Fruit fly (Drosophila melanogaster) whole organism, larva: ENCODE results near the gene SdicB.
"Not testable (repeated sequence)": the region's sequence is repeated elsewhere in the genome, so short reads cannot be mapped to it uniquely, and the experiment has no call there.

Experiments used
- noc ChIP-seq: fragments of 200-800 bp; sonication (Bioruptor generic); optimal IDR thresholded peaks from 3 replicates; lab custom pipeline; 2019; ENCODE audit warnings: missing biosample characterization, mild to moderate bottlenecking, missing genetic modification characterization, moderate library complexity

The SdicB gene

DNA sequence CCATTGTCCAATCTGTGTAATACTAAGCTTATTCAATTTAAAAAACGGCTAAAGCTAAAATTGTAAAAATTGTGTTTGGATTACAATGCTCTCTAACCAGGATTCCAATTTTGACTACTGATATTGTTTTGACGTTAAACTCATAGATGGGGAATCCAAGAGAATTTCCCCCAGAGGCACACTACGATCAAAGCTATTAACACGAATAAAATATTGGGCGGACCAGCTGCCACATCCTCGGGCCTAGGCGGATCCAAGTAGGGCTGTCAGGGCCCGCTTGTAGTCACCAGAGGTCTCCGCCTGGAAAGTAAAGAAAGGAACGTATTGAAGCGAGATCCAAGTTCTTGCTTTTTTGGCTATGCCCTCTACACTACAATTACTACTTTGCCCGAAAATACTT, at the start of gene SdicB:
Gene SdicB, minus strand, starts transcription at position 101 of the 400 bp plus-strand sequence.
- TF ChIP-seq noc (tag; lab: Kevin White, UChicago), result not testable (repeated sequence)

DNA sequence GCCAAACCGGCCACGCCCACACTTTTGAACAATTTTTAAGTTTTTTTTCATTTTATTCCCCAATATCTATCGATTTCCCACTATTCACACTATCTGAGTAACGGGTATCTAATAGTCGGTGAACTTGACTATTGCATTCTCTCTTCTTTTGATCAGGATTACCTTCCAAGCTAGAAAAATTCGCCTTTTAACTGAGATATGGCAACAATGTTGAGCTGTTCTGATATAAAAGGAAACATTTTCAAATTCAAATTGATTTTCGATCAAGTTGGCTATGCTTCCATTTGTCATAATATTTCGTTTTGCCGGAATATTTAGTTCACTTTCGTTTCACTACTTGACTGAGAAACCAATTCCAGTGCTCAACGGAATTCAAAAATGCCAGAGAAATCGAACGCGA, 49.5 kb upstream of the SdicB start, which contains the start of gene CG42577:
Gene CG42577, plus strand, starts transcription at position 301 of the 400 bp plus-strand sequence.
- not testable (repeated sequence) for TF ChIP-seq noc (tag; lab: Kevin White, UChicago)

DNA sequence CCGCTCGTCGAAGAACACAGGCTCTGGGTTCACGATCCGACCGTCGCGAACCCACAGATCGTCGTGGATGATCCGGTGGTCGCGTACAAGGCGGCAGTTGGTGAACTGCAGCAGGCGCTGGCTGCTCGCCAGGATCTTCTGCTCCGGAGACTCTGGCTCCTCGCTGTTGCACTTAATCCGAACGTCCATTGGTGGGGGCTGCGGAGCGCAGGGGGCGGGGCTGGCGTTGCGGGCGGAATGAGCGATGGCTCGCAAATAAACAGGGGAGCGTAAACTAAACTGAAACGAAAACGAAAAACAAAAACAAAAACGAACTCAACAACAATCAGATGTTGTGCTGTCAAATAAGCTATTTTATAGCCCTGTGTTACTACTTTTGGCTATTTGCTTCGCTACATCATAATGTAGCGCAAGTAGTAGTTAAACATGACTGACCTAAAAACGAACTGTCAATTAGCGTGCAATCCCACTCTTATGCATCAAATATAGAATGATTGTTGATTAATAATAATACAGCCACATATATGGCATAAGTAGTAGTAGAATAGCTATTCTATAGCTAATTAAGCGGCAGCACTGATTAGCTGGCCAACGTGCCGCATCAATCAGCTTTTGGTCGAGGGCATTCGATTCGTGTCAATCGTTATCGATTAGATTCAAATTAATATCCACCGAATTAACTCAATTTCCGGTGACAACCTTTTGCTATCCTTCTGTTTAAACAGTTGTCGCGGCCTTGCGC, 47.6 kb upstream of the SdicB start, which contains the start of gene CG17065:
Gene CG17065, minus strand, starts transcription at position 351 of the 742 bp plus-strand sequence.
- no peak for TF ChIP-seq noc (tag; lab: Kevin White, UChicago)

DNA sequence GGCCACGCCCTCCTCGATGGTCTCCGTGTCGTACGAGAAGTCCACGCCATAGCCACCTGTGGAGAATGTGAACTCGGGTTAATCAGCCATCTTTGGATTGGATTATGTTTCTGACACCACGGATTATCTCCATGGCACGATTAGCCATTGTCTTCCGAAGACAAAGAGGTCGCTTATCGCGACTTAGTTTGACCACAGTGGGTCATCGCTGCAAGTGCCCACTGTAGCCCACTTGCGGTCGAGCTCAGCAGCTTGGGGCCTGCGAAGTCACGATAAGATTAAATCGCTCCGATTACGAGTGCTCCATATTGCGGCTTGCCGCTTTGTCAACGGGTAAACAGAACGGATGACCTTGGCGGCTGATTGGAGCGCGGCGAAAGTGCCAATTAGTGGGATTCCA, 46.6 kb upstream of the SdicB start:
- no peak for TF ChIP-seq noc (tag; lab: Kevin White, UChicago)

DNA sequence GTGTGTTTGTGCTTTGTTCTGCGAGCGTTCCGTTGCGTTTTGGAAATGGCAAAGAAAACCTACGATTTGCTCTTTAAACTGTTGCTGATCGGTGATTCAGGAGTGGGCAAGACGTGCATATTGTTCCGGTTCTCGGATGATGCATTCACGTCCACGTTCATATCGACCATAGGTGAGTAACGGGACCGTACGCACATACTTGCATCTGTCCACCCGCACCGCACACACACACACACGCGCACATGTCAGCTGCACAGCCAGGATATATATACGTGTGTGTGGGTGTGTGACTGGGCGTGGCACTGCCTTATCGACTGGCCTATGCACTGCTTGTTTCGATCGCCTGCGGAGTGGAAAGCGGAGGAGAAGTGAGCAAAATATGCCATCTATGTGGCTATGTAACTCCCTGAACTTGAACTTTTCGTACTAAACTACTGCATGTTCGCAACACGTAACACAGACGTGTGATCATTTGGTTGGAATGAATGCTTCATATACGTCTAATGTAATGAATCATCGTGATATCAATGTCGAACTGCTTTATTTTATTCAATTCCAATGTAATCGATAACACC, 42.3 kb upstream of the SdicB start:
- TF ChIP-seq noc (tag; lab: Kevin White, UChicago), result no peak

DNA sequence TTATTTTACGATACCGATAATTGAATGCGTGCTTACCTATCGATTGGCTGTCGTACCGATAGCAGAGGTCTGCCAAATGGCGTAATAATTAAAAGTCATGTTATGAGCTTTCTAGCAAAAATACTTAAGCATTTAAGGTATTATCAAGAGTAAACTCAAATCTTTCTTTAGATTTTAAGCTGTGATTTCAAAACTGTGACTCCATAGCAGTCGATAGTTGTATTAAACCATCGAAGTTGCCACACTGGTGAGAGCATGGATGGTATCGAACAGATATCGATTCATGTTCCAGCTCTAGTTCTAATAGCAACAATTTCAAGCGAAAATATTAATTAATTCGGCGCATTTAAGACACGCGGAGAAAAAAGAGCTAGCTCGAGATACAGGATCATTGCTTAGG, 41.7 kb upstream of the SdicB start, which contains the start of the genes CG17068 and Rab10:
Gene CG17068, minus strand, starts transcription at position 25 of the 400 bp plus-strand sequence.
Gene Rab10, plus strand, starts transcription at position 270 of the 400 bp plus-strand sequence.
- TF ChIP-seq noc (tag; lab: Kevin White, UChicago), result no peak

DNA sequence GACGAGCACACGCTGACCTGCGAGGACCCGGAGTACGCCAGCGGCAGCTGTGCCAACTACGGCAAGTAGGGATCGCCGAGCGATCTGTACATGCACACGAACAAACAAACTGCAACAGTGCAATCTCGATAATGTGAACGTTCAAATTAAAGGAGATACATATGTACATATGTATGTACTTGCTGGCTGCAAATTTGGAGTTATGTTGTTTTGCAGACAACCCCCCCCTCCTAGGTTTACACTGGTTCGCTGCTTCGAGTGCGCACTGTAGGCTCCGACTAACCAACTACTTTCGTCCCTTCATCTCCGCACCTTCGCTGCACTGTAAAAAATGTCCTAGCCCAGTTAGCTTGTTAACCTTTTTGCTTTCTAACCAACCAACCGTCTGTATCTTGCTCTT, 38.3 kb upstream of the SdicB start:
- TF ChIP-seq noc (tag; lab: Kevin White, UChicago), result no peak

DNA sequence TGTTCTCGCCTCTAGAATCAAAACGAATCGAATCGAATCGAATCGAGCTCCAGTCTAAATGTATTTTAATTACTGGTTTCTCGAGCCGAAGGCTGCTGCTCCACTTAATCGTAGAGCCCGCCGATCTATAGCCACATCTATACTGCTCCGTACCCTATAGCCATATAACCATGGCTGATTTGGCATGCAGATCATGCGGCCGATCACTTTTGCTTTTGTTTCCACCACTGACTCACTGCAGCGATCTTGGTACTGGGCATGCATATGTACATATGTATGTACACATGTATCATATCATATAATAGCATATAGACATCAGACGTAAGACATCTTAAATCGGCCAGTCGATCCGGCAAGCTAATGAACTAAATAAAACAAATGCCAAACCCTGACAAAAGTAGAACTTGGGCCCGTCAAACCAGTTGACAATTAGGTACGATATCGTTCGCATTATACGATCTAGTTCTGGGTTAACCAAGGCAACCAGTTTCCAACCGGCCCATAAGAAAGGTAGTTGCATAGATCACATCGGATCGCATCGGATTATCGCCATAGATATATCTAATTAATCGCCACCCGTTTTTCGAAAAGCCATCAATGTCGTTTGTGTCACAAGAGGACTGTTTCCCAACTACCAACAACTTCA, 35.9 kb upstream of the SdicB start:
- no peak for TF ChIP-seq noc (tag; lab: Kevin White, UChicago)

DNA sequence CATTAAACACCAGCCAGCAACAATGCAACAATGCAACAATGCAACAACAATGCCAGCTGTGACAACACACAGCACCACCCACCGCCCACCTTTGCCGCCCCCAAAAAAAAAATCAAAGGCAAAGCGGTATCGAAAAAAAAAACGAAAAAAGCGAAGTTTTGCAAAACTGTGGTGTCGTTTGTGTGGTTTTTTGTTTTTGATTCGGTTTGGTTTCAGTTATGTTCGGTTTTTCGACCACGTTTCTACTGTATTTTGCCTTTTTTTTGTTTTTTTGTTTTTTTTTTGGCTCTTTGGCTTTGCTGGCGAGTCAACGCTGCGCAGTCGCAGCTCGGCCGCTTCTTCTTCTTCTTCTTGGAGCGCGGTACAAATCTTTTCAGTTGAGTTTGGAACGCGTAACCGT, 34.9 kb upstream of the SdicB start, which contains the start of gene Peritrophin-A:
Gene Peritrophin-A, plus strand, starts transcription at position 370 of the 400 bp plus-strand sequence.
- TF ChIP-seq noc (tag; lab: Kevin White, UChicago), result no peak

DNA sequence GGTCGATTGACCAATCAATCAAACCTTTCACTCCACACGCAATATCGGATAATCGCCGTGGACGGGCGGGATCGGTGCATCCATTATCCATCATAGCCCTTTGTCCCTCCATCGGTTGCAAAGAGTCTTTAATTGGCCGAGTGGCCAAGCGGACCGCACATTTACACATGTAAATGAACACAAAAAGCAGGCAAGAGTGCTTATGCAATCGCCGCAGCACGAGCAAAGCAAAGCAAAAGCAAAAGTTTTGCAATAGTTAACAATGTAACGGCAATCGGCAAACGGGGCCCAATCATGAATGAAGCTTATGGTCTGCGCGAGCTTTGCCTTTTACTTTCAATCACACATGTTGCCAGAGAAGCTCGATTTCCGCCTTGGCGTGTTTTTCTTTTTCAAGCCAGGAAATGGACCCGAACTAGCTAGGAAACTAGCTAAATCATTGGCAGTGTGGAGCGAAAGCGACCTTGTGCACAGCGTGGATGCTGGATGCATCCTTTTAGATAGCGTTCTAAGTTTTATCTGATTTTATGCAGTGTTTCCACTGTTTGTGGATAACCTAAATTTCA, 34.0 kb upstream of the SdicB start:
- TF ChIP-seq noc (tag; lab: Kevin White, UChicago), result no peak

DNA sequence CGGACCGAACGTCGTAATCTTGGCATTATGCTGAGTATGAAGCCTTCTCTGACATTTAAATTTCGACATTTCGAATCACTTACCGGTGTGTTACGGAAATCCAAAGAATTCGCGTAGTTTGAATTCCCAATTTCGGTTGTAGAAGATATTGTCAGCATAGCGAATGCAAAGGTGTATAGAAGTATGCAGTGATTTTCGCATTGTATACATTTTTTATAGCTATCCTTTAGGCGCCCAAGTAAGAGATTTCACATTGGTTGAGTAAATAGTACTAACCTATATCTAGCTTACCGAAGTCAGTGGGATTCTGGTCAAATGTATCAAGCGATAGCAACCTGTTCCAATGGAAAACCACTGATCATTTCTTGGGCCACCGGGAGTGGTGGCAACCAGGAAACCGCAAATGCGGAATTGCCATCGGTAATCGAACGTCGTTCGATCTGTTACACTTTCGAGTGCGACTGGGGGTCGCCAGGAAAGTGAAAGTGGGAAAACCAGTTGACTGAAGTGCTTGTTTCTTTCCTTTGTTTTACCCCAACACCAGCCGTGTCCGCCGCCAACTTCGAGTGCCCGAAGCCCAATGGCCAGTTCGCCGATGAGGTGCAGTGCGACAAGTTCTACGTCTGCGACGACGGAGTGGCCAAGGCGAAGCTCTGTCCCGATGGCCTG, 31.2 kb upstream of the SdicB start:
- no peak for TF ChIP-seq noc (tag; lab: Kevin White, UChicago)

DNA sequence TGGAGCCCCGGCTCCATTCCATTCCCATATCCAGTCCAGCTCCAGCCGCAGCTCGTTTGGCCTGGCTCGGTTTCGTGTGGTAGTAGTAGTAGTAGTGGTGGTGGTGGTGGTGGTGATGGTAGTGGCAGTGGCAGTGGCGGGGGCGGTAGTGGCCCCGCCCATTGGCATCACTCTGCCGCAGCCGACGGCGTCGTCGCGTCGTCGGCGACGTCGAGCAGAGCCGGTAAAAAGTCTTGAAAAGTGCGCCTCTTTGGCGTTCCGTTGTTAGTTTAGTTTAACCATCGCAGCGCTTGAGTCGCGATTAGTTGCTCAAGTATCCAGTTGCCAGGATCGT, 30.2 kb upstream of the SdicB start, which contains the start of gene obst-A:
Gene obst-A, plus strand, starts transcription at position 248 of the 334 bp plus-strand sequence.
- TF ChIP-seq noc (tag; lab: Kevin White, UChicago), result no peak

DNA sequence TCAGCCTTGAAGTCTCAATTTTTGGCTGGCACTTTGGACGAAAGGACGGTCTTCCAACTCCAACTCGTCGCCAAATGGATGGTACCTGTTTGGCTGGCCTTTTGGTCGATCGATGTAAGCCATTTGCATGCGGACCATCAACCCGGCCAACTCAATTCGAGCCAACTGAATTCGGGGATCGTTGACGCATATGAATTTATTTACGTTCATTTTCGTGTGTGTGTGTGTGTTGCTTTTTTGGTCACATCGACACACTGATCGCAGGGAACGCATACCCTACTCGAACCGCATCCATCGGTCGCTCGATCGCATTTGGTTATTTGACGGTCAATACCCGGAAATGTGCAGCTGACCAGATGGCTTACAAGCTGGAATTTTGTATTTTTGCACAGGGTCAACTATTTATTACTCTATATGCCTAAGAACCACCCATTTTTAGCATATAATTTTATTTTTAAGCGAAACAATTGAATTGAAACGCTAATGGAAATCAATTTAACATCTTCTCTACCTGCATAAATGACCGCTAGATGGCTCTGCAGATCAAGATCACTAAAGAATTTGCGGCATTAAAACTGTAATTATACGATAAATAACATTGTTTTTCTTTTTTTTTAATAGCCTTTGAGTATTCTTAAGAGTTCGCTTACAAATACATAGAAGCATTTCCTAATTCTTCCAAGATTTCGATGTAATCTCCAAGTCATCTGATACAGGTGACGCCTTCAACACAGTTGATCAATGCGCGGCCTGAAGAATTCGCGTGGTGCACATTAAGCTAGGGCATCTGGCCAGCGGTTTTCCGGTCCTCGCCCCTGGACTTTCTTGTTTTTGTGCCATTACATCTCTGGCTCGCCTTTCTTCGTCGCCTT, 29.6 kb upstream of the SdicB start:
- TF ChIP-seq noc (tag; lab: Kevin White, UChicago), result no peak

DNA sequence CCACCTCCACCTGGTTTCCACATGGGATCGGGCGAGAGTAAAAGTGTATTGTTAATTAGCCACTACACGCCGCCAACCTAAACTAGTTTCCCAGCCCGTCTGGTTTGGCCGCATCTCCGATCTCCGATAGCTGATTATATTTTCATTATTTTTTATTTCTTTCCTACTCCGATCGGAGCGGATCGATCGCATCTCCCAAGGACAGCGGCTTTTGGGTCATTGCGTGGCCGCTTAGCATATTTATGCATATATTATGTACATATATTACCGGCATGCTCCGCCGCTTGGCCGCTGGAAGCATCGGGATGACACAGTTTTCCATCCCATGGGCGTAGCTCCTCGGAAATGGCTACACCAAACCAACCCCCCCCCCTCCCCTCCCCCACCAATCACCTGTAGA, 28.5 kb upstream of the SdicB start:
- TF ChIP-seq noc (tag; lab: Kevin White, UChicago), result no peak
